Worm (Caenorhabditis elegans): ENCODE measurements around the gene daf-12.
A peak's percentile ranks its signal among the peaks of the same experiment; 100 is the strongest.

ce11 chrX:10678081-10678736, 42.5 kb downstream of the daf-12 start:
- no peak for TF ChIP-seq elt-1 (tag; optimal IDR thresholded peaks at IDR 0.05)
- no peak for TF ChIP-seq unc-39 (tag; optimal IDR thresholded peaks at IDR 0.05)
- TF ChIP-seq R02D3.7 (tag; optimal IDR thresholded peaks at IDR 0.05) = no peak
- TF ChIP-seq ceh-16 (tag; optimal IDR thresholded peaks at IDR 0.05) = no peak
- TF ChIP-seq nhr-12 (tag; optimal IDR thresholded peaks at IDR 0.05) = no peak
- peak; percentile 19 for TF ChIP-seq zag-1 (tag; optimal IDR thresholded peaks at IDR 0.05)
- TF ChIP-seq mdl-1 (tag; optimal IDR thresholded peaks at IDR 0.05) = peak in 1 of 2 experiments; percentile 23
- no peak for TF ChIP-seq snpc-4 (tag; optimal IDR thresholded peaks at IDR 0.05)
- no peak for TF ChIP-seq lin-11 (tag; optimal IDR thresholded peaks at IDR 0.05)
- TF ChIP-seq egl-27 (tag; optimal IDR thresholded peaks at IDR 0.05) = peak; percentile 40
- TF ChIP-seq lin-39 (tag; optimal IDR thresholded peaks at IDR 0.05) = no peak
- no peak for TF ChIP-seq dmd-4 (tag; optimal IDR thresholded peaks at IDR 0.05)
- TF ChIP-seq nhr-25 (tag; optimal IDR thresholded peaks at IDR 0.05) = peak; percentile 68
